Fruit fly (Drosophila melanogaster) whole organism, embryonic: ENCODE data around the gene v.

Experiments
- C15 ChIP-seq: fragments of 200-800 bp; sonication (Bioruptor generic); IDR thresholded peaks from 3 replicates; pipeline ENCODE4 v1.3.6; 2022; ENCODE audit warnings: missing biosample characterization, missing genetic modification characterization
- CG12104 ChIP-seq: fragments of 200-800 bp; sonication (Bioruptor generic); optimal IDR thresholded peaks from 3 replicates; lab custom pipeline; 2016; ENCODE audit warnings: missing biosample characterization, missing genetic modification characterization
- CG1602 ChIP-seq: fragments of 200-800 bp; sonication (Bioruptor generic); optimal IDR thresholded peaks from 3 replicates; lab custom pipeline; 2016; ENCODE audit warnings: missing biosample characterization, missing genetic modification characterization
- E2f2 ChIP-seq: fragments of 200-800 bp; sonication (Bioruptor generic); IDR thresholded peaks from 2 replicates; pipeline ENCODE4 v1.3.6; 2022; ENCODE audit warnings: missing biosample characterization, missing genetic modification characterization
- Sin3A ChIP-seq: fragments of >200 bp; optimal IDR thresholded peaks from 2 replicates; lab custom pipeline; 2018
- Tbp ChIP-seq: fragments of >200 bp; optimal IDR thresholded peaks from 2 replicates; lab custom pipeline; 2018; ENCODE audit warnings: missing biosample characterization, missing genetic modification characterization
- danr ChIP-seq: fragments of 200-800 bp; sonication (Bioruptor generic); IDR thresholded peaks from 2 replicates; pipeline ENCODE4 v1.3.6; 2022; ENCODE audit warnings: missing biosample characterization, missing genetic modification characterization
- disco-r ChIP-seq: fragments of 200-800 bp; sonication (Bioruptor generic); optimal IDR thresholded peaks from 2 replicates; lab custom pipeline; 2016; ENCODE audit warnings: missing biosample characterization, missing genetic modification characterization
- gem ChIP-seq: fragments of 200-800 bp; sonication (Bioruptor generic); optimal IDR thresholded peaks from 2 replicates; lab custom pipeline; 2019; ENCODE audit warnings: missing biosample characterization, mild to moderate bottlenecking, missing genetic modification characterization, moderate library complexity
- seq ChIP-seq: fragments of 200-800 bp; sonication (Bioruptor generic); IDR thresholded peaks from 2 replicates; pipeline ENCODE4 v1.3.6; 2022; ENCODE audit warnings: missing biosample characterization, missing genetic modification characterization
- shn ChIP-seq: fragments of 200-800 bp; sonication (Bioruptor generic); optimal IDR thresholded peaks from 3 replicates; lab custom pipeline; 2016; ENCODE audit warnings: missing biosample characterization, missing genetic modification characterization

- no peak for TF ChIP-seq danr (GFP tag; lab: Robert Waterston, UW)
- TF ChIP-seq seq = no peak
- TF ChIP-seq disco-r = no peak
- no peak for TF ChIP-seq Sin3A (lab: Kevin White, UChicago)
- no peak for TF ChIP-seq E2f2 (GFP tag; lab: Robert Waterston, UW)
- TF ChIP-seq gem = no peak
- no peak for TF ChIP-seq Tbp (GFP tag; lab: Kevin White, UChicago)
- TF ChIP-seq C15 = no peak
- no peak for TF ChIP-seq CG12104 (GFP tag; lab: Kevin White, UChicago)
- no peak for TF ChIP-seq shn (GFP tag; lab: Kevin White, UChicago)
- TF ChIP-seq CG1602 (GFP tag; lab: Kevin White, UChicago) = no peak
Measured at dm6 chrX:10906222-10906866, 17.4 kb upstream of the v start.
